Worm (Caenorhabditis elegans) whole organism, late embryonic: ENCODE results near the gene T10H9.8.

Experiments used
- C08G9.2 ChIP-seq: sonication (generic microtip); optimal IDR thresholded peaks from 2 replicates; lab custom pipeline; 2016; ENCODE audit warnings: mild to moderate bottlenecking, missing genetic modification characterization, moderate library complexity, missing compliant biosample characterization
- K09A11.1 ChIP-seq: sonication (generic microtip); optimal IDR thresholded peaks from 2 replicates; lab custom pipeline; 2017; ENCODE audit warnings: antibody characterized with exemption, mild to moderate bottlenecking, missing genetic modification characterization, missing compliant biosample characterization; ENCODE audit not compliant: insufficient read depth
- T23F11.4 ChIP-seq: fragments of 200-800 bp; sonication (Bioruptor generic); optimal IDR thresholded peaks from 2 replicates; lab custom pipeline; 2018; ENCODE audit warnings: mild to moderate bottlenecking, missing genetic modification characterization, missing compliant biosample characterization
- ceh-30 ChIP-seq: fragments of 150-350 bp; optimal IDR thresholded peaks from 2 replicates; lab custom pipeline; 2014; ENCODE audit warnings: missing biosample characterization, missing genetic modification characterization
- ceh-34 ChIP-seq: sonication (generic microtip); optimal IDR thresholded peaks from 2 replicates; lab custom pipeline; 2016; ENCODE audit warnings: mild to moderate bottlenecking, missing genetic modification characterization, missing compliant biosample characterization
- che-1 ChIP-seq: sonication (generic microtip); optimal IDR thresholded peaks from 2 replicates; lab custom pipeline; 2016; ENCODE audit warnings: mild to moderate bottlenecking, missing genetic modification characterization, missing compliant biosample characterization
- dve-1 ChIP-seq: sonication (generic microtip); optimal IDR thresholded peaks from 2 replicates; lab custom pipeline; 2017; ENCODE audit warnings: antibody characterized with exemption, mild to moderate bottlenecking, missing genetic modification characterization, missing compliant biosample characterization
- elt-4 ChIP-seq: sonication (generic microtip); optimal IDR thresholded peaks from 2 replicates; lab custom pipeline; 2016; ENCODE audit warnings: missing genetic modification characterization, missing compliant biosample characterization
- ets-4 ChIP-seq: sonication (generic microtip); optimal IDR thresholded peaks from 2 replicates; lab custom pipeline; 2016; ENCODE audit warnings: missing genetic modification characterization, missing compliant biosample characterization
- fax-1 ChIP-seq: sonication (generic microtip); optimal IDR thresholded peaks from 2 replicates; lab custom pipeline; 2016; ENCODE audit warnings: missing genotype, missing genetic modification characterization, missing compliant biosample characterization
- fkh-10 ChIP-seq: fragments of 150-350 bp; optimal IDR thresholded peaks from 2 replicates; lab custom pipeline; 2014; ENCODE audit warnings: missing biosample characterization, missing genetic modification reagents, missing genetic modification characterization
- fkh-6 ChIP-seq: sonication (generic microtip); optimal IDR thresholded peaks from 2 replicates; lab custom pipeline; 2016; ENCODE audit warnings: missing genetic modification characterization, missing compliant biosample characterization
- hlh-13 ChIP-seq: fragments of 200-800 bp; sonication (Bioruptor generic); optimal IDR thresholded peaks from 2 replicates; lab custom pipeline; 2018; ENCODE audit warnings: mild to moderate bottlenecking, missing genetic modification characterization, missing compliant biosample characterization
- hlh-15 ChIP-seq: sonication (generic microtip); optimal IDR thresholded peaks from 2 replicates; lab custom pipeline; 2016; ENCODE audit warnings: missing genetic modification characterization, missing compliant biosample characterization
- lim-6 ChIP-seq: sonication (generic microtip); optimal IDR thresholded peaks from 2 replicates; lab custom pipeline; 2016; ENCODE audit warnings: missing genetic modification characterization, missing compliant biosample characterization
- madf-2 ChIP-seq: sonication (generic microtip); optimal IDR thresholded peaks from 2 replicates; lab custom pipeline; 2017; ENCODE audit warnings: missing genetic modification characterization, missing compliant biosample characterization
- mec-3 ChIP-seq: sonication (generic microtip); optimal IDR thresholded peaks from 2 replicates; lab custom pipeline; 2016; ENCODE audit warnings: borderline replicate concordance, missing genetic modification characterization, missing compliant biosample characterization
- nfya-1 ChIP-seq: sonication (generic microtip); optimal IDR thresholded peaks from 2 replicates; lab custom pipeline; 2017; ENCODE audit warnings: missing genetic modification characterization, mild to moderate bottlenecking, missing compliant biosample characterization, antibody characterized with exemption, moderate library complexity
- pag-3 ChIP-seq: sonication (generic microtip); optimal IDR thresholded peaks from 2 replicates; lab custom pipeline; 2016; ENCODE audit warnings: missing compliant biosample characterization, missing genetic modification characterization, borderline replicate concordance
- pat-9 ChIP-seq: fragments of 200-800 bp; sonication (Bioruptor generic); optimal IDR thresholded peaks from 2 replicates; lab custom pipeline; 2018; ENCODE audit warnings: mild to moderate bottlenecking, missing genetic modification characterization, moderate library complexity, missing compliant biosample characterization
- pax-1 ChIP-seq: fragments of 150-350 bp; optimal IDR thresholded peaks from 2 replicates; lab custom pipeline; 2014; ENCODE audit warnings: missing biosample characterization, missing genetic modification characterization
- pha-2 ChIP-seq: sonication (generic microtip); optimal IDR thresholded peaks from 2 replicates; lab custom pipeline; 2017; ENCODE audit warnings: mild to moderate bottlenecking, missing genetic modification characterization, missing compliant biosample characterization
- pha-4 ChIP-seq: fragments of 150-350 bp; optimal IDR thresholded peaks from 2 replicates; lab custom pipeline; 2018; ENCODE audit warnings: missing biosample characterization, missing genetic modification reagents, missing genetic modification characterization
- pros-1 ChIP-seq: fragments of 150-350 bp; optimal IDR thresholded peaks from 2 replicates; lab custom pipeline; 2014; ENCODE audit warnings: missing biosample characterization, missing genetic modification reagents, missing genetic modification characterization
- ref-2 ChIP-seq: sonication (generic microtip); optimal IDR thresholded peaks from 2 replicates; lab custom pipeline; 2016; ENCODE audit warnings: missing genetic modification characterization, missing compliant biosample characterization
- sdc-2 ChIP-seq: sonication (generic microtip); optimal IDR thresholded peaks from 2 replicates; lab custom pipeline; 2016; ENCODE audit warnings: missing genotype, missing genetic modification characterization, missing compliant biosample characterization
- sox-2 ChIP-seq: fragments of 200-800 bp; sonication (Bioruptor generic); IDR thresholded peaks from 2 replicates; pipeline ENCODE4 v1.3.6; 2022; ENCODE audit warnings: missing genetic modification reagents, missing genetic modification characterization, missing compliant biosample characterization
- unc-86 ChIP-seq: sonication (generic microtip); optimal IDR thresholded peaks from 2 replicates; lab custom pipeline; 2016; ENCODE audit warnings: missing genetic modification characterization, missing compliant biosample characterization
- zip-5 ChIP-seq: sonication (generic microtip); optimal IDR thresholded peaks from 2 replicates; lab custom pipeline; 2016; ENCODE audit warnings: missing genetic modification characterization, missing compliant biosample characterization

T10H9.8 gene

DNA sequence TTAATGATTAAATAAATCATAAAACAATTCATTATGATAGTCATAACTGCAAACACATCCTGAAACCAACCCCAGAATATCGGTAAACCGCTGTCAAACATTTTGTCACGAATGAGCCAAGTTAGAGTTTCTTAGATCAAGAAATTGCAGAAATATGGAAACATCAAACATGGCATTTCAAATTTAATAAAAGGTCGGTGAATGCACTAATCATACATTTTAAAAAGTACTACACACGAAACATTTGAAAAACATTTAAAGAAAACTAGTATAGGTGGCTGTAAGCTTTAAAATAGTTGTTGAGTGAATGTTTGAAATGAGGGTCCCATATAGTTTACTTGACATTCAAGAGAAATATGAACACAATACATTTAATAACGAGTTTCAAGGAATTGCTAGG, 16.6 kb downstream of the T10H9.8 start, which contains the start of gene str-180:
Gene str-180, minus strand, starts transcription at position 101 of the 400 bp plus-strand sequence.
- TF ChIP-seq ets-4 (no peak), pros-1 (tag; lab: Kevin White, UChicago) (no peak), nfya-1 (no peak), madf-2 (no peak), pha-4 (tag; lab: Kevin White, UChicago) (no peak), pat-9 (tag; lab: Kevin White, UChicago) (no peak), sdc-2 (tag; lab: Kevin White, UChicago) (no peak), fax-1 (no peak), mec-3 (no peak)

DNA sequence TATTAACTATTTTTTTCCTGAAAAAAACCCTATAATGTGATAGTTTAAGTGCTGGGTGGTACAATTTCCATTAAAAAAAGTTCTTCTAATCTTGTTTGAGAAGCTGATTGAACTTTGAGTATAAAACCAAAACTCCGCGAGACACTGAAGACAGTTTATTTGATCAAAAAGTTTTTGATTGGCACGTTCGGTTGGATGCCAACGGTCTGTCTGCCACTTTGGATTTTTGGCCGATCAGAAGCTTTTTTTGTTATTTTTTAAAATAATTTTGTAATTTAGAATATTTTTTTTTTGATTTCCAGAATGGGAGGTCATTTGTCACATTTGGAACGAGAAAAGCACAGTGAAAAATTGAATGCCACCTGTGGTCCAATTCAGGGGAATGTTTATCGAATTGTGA, 17.4 kb downstream of the T10H9.8 start, which contains the start of gene cest-28:
Gene cest-28, plus strand, starts transcription at position 301 of the 400 bp plus-strand sequence.
- TF ChIP-seq ref-2 (no peak), dve-1 (tag; lab: Kevin White, UChicago) (no peak), fkh-6 (tag; lab: Kevin White, UChicago) (no peak), pat-9 (tag; lab: Kevin White, UChicago) (no peak), zip-5 (tag; lab: Kevin White, UChicago) (no peak), nfya-1 (no peak), T23F11.4 (GFP tag; lab: Kevin White, UChicago) (no peak), unc-86 (tag; lab: Kevin White, UChicago) (no peak)

ce11 chrV:6673967-6674366, 21.8 kb downstream of the T10H9.8 start, which contains the start of gene cest-31:
cest-31 (plus strand) TSS chrV:6674267.
- TF ChIP-seq fkh-10 (GFP tag; lab: Kevin White, UChicago), result no peak
- TF ChIP-seq K09A11.1, result no peak
- TF ChIP-seq, all 69 proteins: peak for 0

DNA sequence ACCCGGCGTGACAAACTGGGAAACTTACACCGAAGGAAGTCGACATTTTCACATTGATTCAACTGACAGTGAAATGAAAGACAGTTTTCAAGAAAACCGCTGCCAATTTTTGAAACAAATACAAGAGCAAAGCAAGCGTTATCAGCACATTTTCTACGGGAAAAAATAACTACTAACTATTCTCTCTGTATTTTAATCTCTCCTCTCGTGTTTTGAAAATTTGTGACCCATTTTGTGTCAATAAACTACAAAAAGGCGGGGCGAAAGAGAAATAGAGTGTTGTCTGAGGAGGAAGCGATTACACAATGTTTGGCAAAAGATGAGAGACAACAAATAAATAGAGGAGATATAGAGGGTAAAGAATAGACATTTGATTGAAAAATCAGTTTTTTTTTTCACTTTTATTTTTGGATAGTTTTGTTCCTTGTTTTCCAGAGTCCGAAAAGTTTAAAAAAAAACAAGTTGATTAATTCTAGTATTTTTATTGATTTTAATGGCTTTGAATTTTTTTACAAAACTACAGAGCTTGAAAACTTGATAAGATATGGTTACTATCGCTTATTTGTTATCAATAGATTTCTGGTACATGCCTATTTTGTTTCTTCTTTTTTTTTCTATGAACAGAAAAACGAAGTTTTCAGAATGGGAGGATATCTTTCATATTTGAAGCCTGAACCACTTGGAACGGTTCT, 24.2 kb downstream of the T10H9.8 start, which contains the start of gene cest-34:
Gene cest-34, plus strand, starts transcription at position 642 of the 692 bp plus-strand sequence.
- TF ChIP-seq pros-1 (tag; lab: Kevin White, UChicago), result no peak
- TF ChIP-seq hlh-15 (tag; lab: Kevin White, UChicago), result no peak
- TF ChIP-seq ets-4, result no peak
- TF ChIP-seq lim-6 (tag; lab: Kevin White, UChicago), result no peak
- no peak for TF ChIP-seq sdc-2 (tag; lab: Kevin White, UChicago)
- TF ChIP-seq ceh-34 (tag; lab: Kevin White, UChicago), result no peak
- TF ChIP-seq elt-4 (tag; lab: Kevin White, UChicago), result no peak
- TF ChIP-seq mec-3, result no peak
- no peak for TF ChIP-seq che-1 (tag; lab: Kevin White, UChicago)

DNA sequence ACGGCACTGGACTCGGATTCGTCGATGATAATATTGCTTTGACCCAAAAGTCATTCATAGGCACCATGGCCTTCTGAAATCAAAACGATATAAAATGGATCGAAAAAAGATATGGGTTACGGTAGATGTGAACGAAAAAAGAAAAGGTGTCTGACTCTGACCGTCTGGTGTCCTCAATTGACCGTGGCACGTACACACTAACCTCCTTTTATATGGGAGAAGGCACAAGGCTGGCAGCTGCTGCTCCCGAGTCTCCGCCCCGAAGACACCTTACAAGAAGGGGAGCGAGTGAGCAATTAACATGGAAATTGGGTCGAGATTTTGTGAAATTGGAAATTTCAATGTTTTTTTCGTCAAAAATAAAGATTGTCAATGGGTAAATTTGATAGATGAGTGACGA, 29.4 kb downstream of the T10H9.8 start, which contains the start of gene egl-46:
Gene egl-46, minus strand, starts transcription at position 73 of the 400 bp plus-strand sequence.
- TF ChIP-seq ceh-30 (tag; lab: Kevin White, UChicago) (no peak), pha-2 (no peak), sox-2 (GFP tag; lab: Robert Waterston, UW) (no peak), C08G9.2 (tag; lab: Kevin White, UChicago) (no peak), hlh-13 (GFP tag; lab: Kevin White, UChicago) (no peak)
- TF ChIP-seq, all 69 proteins: peak for 0

DNA sequence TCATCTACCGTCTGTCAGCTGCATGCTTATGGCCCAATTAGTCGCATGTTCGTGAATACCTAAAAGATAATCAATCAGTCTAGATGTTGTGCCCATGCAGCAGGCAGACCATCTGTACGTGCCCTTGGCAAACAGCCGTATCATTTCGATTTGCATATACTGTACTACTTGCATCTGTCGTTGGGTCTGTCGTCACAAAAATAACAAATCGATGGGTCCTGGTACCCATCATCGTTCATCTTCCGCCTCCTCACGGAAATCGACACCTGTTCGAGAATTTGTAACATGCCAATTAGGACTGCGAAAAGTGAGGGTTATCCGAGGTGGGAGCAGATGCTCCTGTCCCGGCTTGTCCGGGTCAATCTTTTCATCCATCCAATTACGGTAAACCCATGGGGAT, 31.1 kb downstream of the T10H9.8 start:
- TF ChIP-seq pax-1 (tag; lab: Kevin White, UChicago), result no peak
- TF ChIP-seq, all 69 proteins: peak for 0

ce11 chrV:6683740-6684139, 31.6 kb downstream of the T10H9.8 start:
- no peak for TF ChIP-seq pag-3
- TF ChIP-seq, all 69 proteins: peak for 0
